Worm (Caenorhabditis elegans): ENCODE results near the gene T10B10.8.

DNA sequence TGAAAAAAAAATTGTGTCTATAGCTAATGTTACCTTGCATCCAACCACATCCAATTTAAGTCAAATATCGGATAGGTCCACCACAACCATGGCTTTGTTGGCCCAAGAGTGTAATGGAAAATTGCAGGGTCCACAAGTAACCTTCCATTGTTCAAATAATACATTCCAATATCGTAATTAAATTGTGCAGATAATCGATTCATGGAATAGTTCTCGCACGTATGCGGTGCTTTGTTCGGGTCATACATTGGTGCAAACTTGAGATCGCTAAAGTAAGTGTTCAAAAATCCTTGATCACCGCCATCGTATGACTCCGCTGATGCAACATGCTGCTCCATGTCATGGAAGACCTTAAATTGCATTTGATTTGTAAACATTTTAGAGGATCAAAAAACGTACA is 2.9 kb downstream of the T10B10.8 start:
- TF ChIP-seq hmg-11 (tag; optimal IDR thresholded peaks at IDR 0.05) (no peak), nhr-237 (tag; optimal IDR thresholded peaks at IDR 0.05) (no peak), ztf-11 (tag; optimal IDR thresholded peaks at IDR 0.05) (no peak), ama-1 (optimal IDR thresholded peaks at IDR 0.05) (no peak), ceh-28 (tag; optimal IDR thresholded peaks at IDR 0.05) (no peak)
